Worm (Caenorhabditis elegans) whole organism, L1 larva: ENCODE data around the gene T25B9.5.

Experiments used
- C04F5.9 ChIP-seq: sonication (generic microtip); optimal IDR thresholded peaks from 2 replicates; lab custom pipeline; 2016; ENCODE audit warnings: missing genetic modification characterization, missing compliant biosample characterization
- C16A3.4 ChIP-seq: fragments of 150-350 bp; optimal IDR thresholded peaks from 2 replicates; lab custom pipeline; 2014; ENCODE audit warnings: missing biosample characterization, missing genetic modification characterization
- C34B4.2 ChIP-seq: sonication (generic microtip); optimal IDR thresholded peaks from 2 replicates; lab custom pipeline; 2017; ENCODE audit warnings: mild to moderate bottlenecking, missing genetic modification characterization, missing compliant biosample characterization
- Y116A8C.19 ChIP-seq: sonication (generic microtip); optimal IDR thresholded peaks from 2 replicates; lab custom pipeline; 2016; ENCODE audit warnings: missing compliant biosample characterization, missing genetic modification characterization, borderline replicate concordance
- aha-1 ChIP-seq: fragments of 150-350 bp; optimal IDR thresholded peaks from 2 replicates; lab custom pipeline; 2014; ENCODE audit warnings: missing biosample characterization, missing genetic modification characterization
- alr-1 ChIP-seq: fragments of 200-800 bp; sonication (Bioruptor generic); optimal IDR thresholded peaks from 2 replicates; lab custom pipeline; 2018; ENCODE audit warnings: borderline replicate concordance, mild to moderate bottlenecking, missing genetic modification characterization, missing compliant biosample characterization
- ama-1 ChIP-seq: fragments of 150-350 bp; optimal IDR thresholded peaks from 2 replicates; lab custom pipeline; 2014
- dsc-1 ChIP-seq: sonication (generic microtip); optimal IDR thresholded peaks from 2 replicates; lab custom pipeline; 2016; ENCODE audit warnings: mild to moderate bottlenecking, missing genetic modification characterization, missing compliant biosample characterization
- efl-1 ChIP-seq, 4 experiments: fragments of 150-350 bp; optimal IDR thresholded peaks in 3 of 4; peaks in 1 of 4; 1 replicate in 1 of 4; 2 replicates in 3 of 4; lab custom pipeline; 2014; ENCODE audit warnings: missing biosample characterization in 2 of 4, missing genetic modification characterization in 2 of 4, missing genetic modification reagents in 2 of 4
- efl-3 ChIP-seq: fragments of 200-800 bp; sonication (Bioruptor generic); optimal IDR thresholded peaks from 2 replicates; lab custom pipeline; 2018; ENCODE audit warnings: mild to moderate bottlenecking, missing genetic modification characterization, missing compliant biosample characterization
- egl-13 ChIP-seq: sonication (generic microtip); optimal IDR thresholded peaks from 2 replicates; lab custom pipeline; 2016; ENCODE audit warnings: missing genotype, missing genetic modification reagents, missing genetic modification characterization, missing compliant biosample characterization
- egl-27 ChIP-seq, 2 experiments: fragments of 150-350 bp in 1 of 2; sonication (generic microtip); optimal IDR thresholded peaks; 3 replicates each; lab custom pipeline; 2017 to 2018; ENCODE audit warnings: missing biosample characterization in 2 of 2, missing genetic modification characterization in 2 of 2, missing genetic modification reagents in 2 of 2
- ets-5 ChIP-seq: fragments of 200-800 bp; sonication (Bioruptor generic); IDR thresholded peaks from 2 replicates; pipeline ENCODE4 v1.3.6; 2022; ENCODE audit warnings: missing genetic modification characterization, missing compliant biosample characterization
- fkh-8 ChIP-seq: sonication (generic microtip); optimal IDR thresholded peaks from 2 replicates; lab custom pipeline; 2016; ENCODE audit warnings: mild to moderate bottlenecking, missing genetic modification characterization, missing compliant biosample characterization
- hpl-2 ChIP-seq: fragments of 150-350 bp; optimal IDR thresholded peaks from 2 replicates; lab custom pipeline; 2014; ENCODE audit warnings: missing biosample characterization, missing genetic modification reagents, missing genetic modification characterization
- irx-1 ChIP-seq: sonication (generic microtip); optimal IDR thresholded peaks from 2 replicates; lab custom pipeline; 2016; ENCODE audit warnings: missing genetic modification characterization, missing compliant biosample characterization
- lin-15B ChIP-seq: fragments of 150-350 bp; sonication (generic microtip); optimal IDR thresholded peaks from 3 replicates; lab custom pipeline; 2014; ENCODE audit warnings: missing biosample characterization, missing genetic modification characterization
- lin-39 ChIP-seq: fragments of 150-350 bp; optimal IDR thresholded peaks from 2 replicates; lab custom pipeline; 2014; ENCODE audit warnings: missing biosample characterization, missing genetic modification reagents, missing genetic modification characterization
- lsy-2 ChIP-seq, 2 experiments: fragments of 150-350 bp; optimal IDR thresholded peaks; 2 replicates each; lab custom pipeline; 2014; ENCODE audit warnings: missing biosample characterization in 2 of 2, missing genetic modification characterization in 2 of 2
- mdl-1 ChIP-seq, 2 experiments: fragments of 150-350 bp; optimal IDR thresholded peaks; 2 replicates each; lab custom pipeline; 2014 to 2017; ENCODE audit warnings: missing biosample characterization in 2 of 2, missing genetic modification characterization in 2 of 2, inconsistent platforms in 1 of 2
- mef-2 ChIP-seq: fragments of 150-350 bp; optimal IDR thresholded peaks from 2 replicates; lab custom pipeline; 2014; ENCODE audit warnings: missing biosample characterization, missing genetic modification characterization
- nhr-20 ChIP-seq: sonication (generic microtip); optimal IDR thresholded peaks from 2 replicates; lab custom pipeline; 2016; ENCODE audit warnings: mild to moderate bottlenecking, missing genetic modification characterization, missing compliant biosample characterization
- nhr-237 ChIP-seq: fragments of 150-350 bp; optimal IDR thresholded peaks from 2 replicates; lab custom pipeline; 2014; ENCODE audit warnings: missing biosample characterization, missing genetic modification characterization
- nhr-28 ChIP-seq: fragments of 150-350 bp; optimal IDR thresholded peaks from 2 replicates; lab custom pipeline; 2014; ENCODE audit warnings: missing biosample characterization, missing genetic modification characterization
- nhr-71 ChIP-seq: sonication (generic microtip); optimal IDR thresholded peaks from 2 replicates; lab custom pipeline; 2016; ENCODE audit warnings: mild to moderate bottlenecking, missing genetic modification characterization, moderate library complexity, missing compliant biosample characterization
- nhr-76 ChIP-seq: sonication (generic microtip); optimal IDR thresholded peaks from 2 replicates; lab custom pipeline; 2017; ENCODE audit warnings: missing biosample characterization, missing genetic modification characterization
- nhr-84 ChIP-seq: sonication (generic microtip); optimal IDR thresholded peaks from 2 replicates; lab custom pipeline; 2017; ENCODE audit warnings: missing biosample characterization, missing genetic modification characterization
- pag-3 ChIP-seq: sonication (generic microtip); optimal IDR thresholded peaks from 2 replicates; lab custom pipeline; 2017; ENCODE audit warnings: missing genetic modification characterization, mild to moderate bottlenecking, missing compliant biosample characterization, antibody characterized with exemption, borderline replicate concordance; ENCODE audit not compliant: insufficient read depth
- pax-3 ChIP-seq: fragments of 200-800 bp; sonication (Bioruptor generic); optimal IDR thresholded peaks from 2 replicates; lab custom pipeline; 2018; ENCODE audit warnings: mild to moderate bottlenecking, missing genetic modification characterization, moderate library complexity, missing compliant biosample characterization
- pqm-1 ChIP-seq: sonication (generic microtip); optimal IDR thresholded peaks from 3 replicates; lab custom pipeline; 2017; ENCODE audit warnings: missing biosample characterization, missing genetic modification characterization
- rnt-1 ChIP-seq: sonication (generic microtip); optimal IDR thresholded peaks from 2 replicates; lab custom pipeline; 2016; ENCODE audit warnings: mild to moderate bottlenecking, missing genetic modification characterization, moderate library complexity, missing compliant biosample characterization
- snu-23 ChIP-seq: sonication (generic microtip); optimal IDR thresholded peaks from 2 replicates; lab custom pipeline; 2016; ENCODE audit warnings: missing genetic modification characterization, missing compliant biosample characterization
- sox-4 ChIP-seq: sonication (generic microtip); optimal IDR thresholded peaks from 2 replicates; lab custom pipeline; 2016; ENCODE audit warnings: missing genetic modification characterization, missing compliant biosample characterization
- tlp-1 ChIP-seq: fragments of 150-350 bp; optimal IDR thresholded peaks from 2 replicates; lab custom pipeline; 2014; ENCODE audit warnings: missing biosample characterization, missing genetic modification characterization
- unc-62 ChIP-seq: fragments of 150-350 bp; optimal IDR thresholded peaks from 2 replicates; lab custom pipeline; 2014; ENCODE audit warnings: missing biosample characterization, missing genetic modification reagents, missing genetic modification characterization
- zip-4 ChIP-seq: fragments of 200-800 bp; sonication (Bioruptor generic); optimal IDR thresholded peaks from 2 replicates; lab custom pipeline; 2018; ENCODE audit warnings: mild to moderate bottlenecking, missing genetic modification characterization, moderate library complexity, missing compliant biosample characterization
- ztf-11 ChIP-seq, 2 experiments: sonication (generic microtip); optimal IDR thresholded peaks; 2 replicates each; lab custom pipeline; 2016 to 2017; ENCODE audit warnings: missing genetic modification characterization in 2 of 2, missing biosample characterization in 1 of 2, missing compliant biosample characterization in 1 of 2
- ztf-4 ChIP-seq: fragments of 150-350 bp; optimal IDR thresholded peaks from 2 replicates; lab custom pipeline; 2014; ENCODE audit warnings: missing biosample characterization, missing genetic modification characterization

Gene T25B9.5

ce11 chrIV:10734527-10735436 is 19.8 kb downstream of the T25B9.5 start, which contains the start of the genes orc-5 and cyb-1 (continued):
- TF ChIP-seq C04F5.9 (tag; lab: Kevin White, UChicago) (peak; percentile 33), Y116A8C.19 (tag; lab: Kevin White, UChicago) (no peak), sox-4 (tag; lab: Kevin White, UChicago) (peak; percentile 27), nhr-84 (tag; lab: Kevin White, UChicago) (no peak), unc-62 (GFP tag; lab: Kevin White, UChicago) (no peak), dsc-1 (peak; percentile 70), mdl-1 (tag; optimal IDR thresholded peaks at IDR 0.05; lab: Kevin White, UChicago) (peak in 1 of 2 experiments; percentile 66), alr-1 (tag; lab: Kevin White, UChicago) (no peak), C34B4.2 (tag; lab: Kevin White, UChicago) (no peak), lin-15B (tag; lab: Kevin White, UChicago) (peak; percentile 95), irx-1 (tag; lab: Kevin White, UChicago) (peak; percentile 65), lin-39 (tag; lab: Kevin White, UChicago) (peak; percentile 44), pqm-1 (tag; lab: Kevin White, UChicago) (no peak), nhr-28 (tag; lab: Kevin White, UChicago) (no peak), mef-2 (no peak), egl-13 (tag; lab: Kevin White, UChicago) (peak; percentile 20), nhr-20 (tag; lab: Kevin White, UChicago) (peak; percentile 80), ztf-4 (no peak), rnt-1 (tag; lab: Kevin White, UChicago) (peak; percentile 87), hpl-2 (GFP tag; lab: Kevin White, UChicago) (no peak), snu-23 (GFP tag; lab: Kevin White, UChicago) (peak; percentile 90), pag-3 (tag; lab: Kevin White, UChicago) (no peak), nhr-237 (tag; lab: Kevin White, UChicago) (no peak), nhr-71 (tag; lab: Kevin White, UChicago) (peak; percentile 90), egl-27 (tag; optimal IDR thresholded peaks at IDR 0.05; lab: Kevin White, UChicago) (no peak), ztf-11 (tag; optimal IDR thresholded peaks at IDR 0.05; lab: Kevin White, UChicago) (no peak), nhr-76 (tag; lab: Kevin White, UChicago) (no peak), fkh-8 (peak; percentile 52), efl-3 (GFP tag; lab: Kevin White, UChicago) (no peak), C16A3.4 (peak; percentile 86), pax-3 (tag; lab: Kevin White, UChicago) (no peak), tlp-1 (tag; lab: Kevin White, UChicago) (no peak), lsy-2 (tag; optimal IDR thresholded peaks at IDR 0.05; lab: Kevin White, UChicago) (peak; percentile 85 to 93), ets-5 (GFP tag; lab: Robert Waterston, UW) (no peak)

ce11 chrIV:10727734-10728133 is 26.9 kb downstream of the T25B9.5 start, which contains the start of gene ZC168.2:
Gene ZC168.2 (plus strand): TSS chrIV:10728034.
- TF ChIP-seq efl-1 (optimal IDR thresholded peaks at IDR 0.05; lab: Kevin White, UChicago), result no peak
- TF ChIP-seq efl-1 (GFP tag; optimal IDR thresholded peaks at IDR 0.05 in 1 of 2; lab: Kevin White, UChicago), result peak in 1 of 2 experiments; percentile 83
- TF ChIP-seq lin-39 (tag; lab: Kevin White, UChicago), result no peak
- no peak for TF ChIP-seq pag-3 (tag; lab: Kevin White, UChicago)
- TF ChIP-seq pqm-1 (tag; lab: Kevin White, UChicago), result no peak

- peak; percentile 84 for TF ChIP-seq dsc-1
- TF ChIP-seq ama-1 (lab: Kevin White, UChicago), result no peak
- no peak for TF ChIP-seq aha-1 (tag; lab: Kevin White, UChicago)
- peak; percentile 19 for TF ChIP-seq fkh-8
- TF ChIP-seq pax-3 (tag; lab: Kevin White, UChicago), result peak; percentile 67
- no peak for TF ChIP-seq zip-4 (GFP tag; lab: Kevin White, UChicago)
Measured at ce11 chrIV:10718865-10719264, 35.7 kb downstream of the T25B9.5 start.
